Fruit fly (Drosophila melanogaster) whole organism, embryonic: Measurements from ENCODE around the gene CG31855.

ENCODE experiments used
- Ada2b ChIP-seq: fragments of 200-800 bp; sonication (Bioruptor generic); IDR thresholded peaks from 2 replicates; pipeline ENCODE4 v1.3.6; 2022; ENCODE audit warnings: missing biosample characterization, missing genetic modification characterization
- BtbVII ChIP-seq: fragments of 200-800 bp; sonication (Bioruptor generic); optimal IDR thresholded peaks from 3 replicates; lab custom pipeline; 2017; ENCODE audit warnings: missing biosample characterization, mild to moderate bottlenecking, missing genetic modification characterization
- C15 ChIP-seq: fragments of 200-800 bp; sonication (Bioruptor generic); IDR thresholded peaks from 3 replicates; pipeline ENCODE4 v1.3.6; 2022; ENCODE audit warnings: missing biosample characterization, missing genetic modification characterization
- CG10321 ChIP-seq: fragments of 200-800 bp; sonication (Bioruptor generic); IDR thresholded peaks from 2 replicates; pipeline ENCODE4 v1.3.6; 2022; ENCODE audit warnings: missing biosample characterization, missing genetic modification characterization
- CG10366 ChIP-seq: fragments of 200-800 bp; sonication (Bioruptor generic); IDR thresholded peaks from 2 replicates; pipeline ENCODE4 v1.3.6; 2022; ENCODE audit warnings: missing biosample characterization, missing genetic modification characterization
- CG10543 ChIP-seq: fragments of 200-800 bp; sonication (Bioruptor generic); optimal IDR thresholded peaks from 3 replicates; lab custom pipeline; 2017; ENCODE audit warnings: missing biosample characterization, mild to moderate bottlenecking, missing genetic modification characterization, moderate library complexity
- CG11696 ChIP-seq: fragments of 200-800 bp; sonication (Bioruptor generic); IDR thresholded peaks from 2 replicates; pipeline ENCODE4 v1.3.6; 2022; ENCODE audit warnings: missing biosample characterization, missing genetic modification characterization
- CG13894 ChIP-seq: fragments of 200-800 bp; sonication (Bioruptor generic); optimal IDR thresholded peaks from 3 replicates; lab custom pipeline; 2018; ENCODE audit warnings: missing biosample characterization, mild to moderate bottlenecking, missing genetic modification characterization, moderate library complexity
- CG14050 ChIP-seq: fragments of 200-800 bp; sonication (Bioruptor generic); IDR thresholded peaks from 3 replicates; pipeline ENCODE4 v1.3.6; 2022; ENCODE audit warnings: missing biosample characterization, missing genetic modification characterization
- CG1792 ChIP-seq: fragments of 200-800 bp; sonication (Bioruptor generic); optimal IDR thresholded peaks from 2 replicates; lab custom pipeline; 2016; ENCODE audit warnings: missing biosample characterization, missing genetic modification characterization
- CG2120 ChIP-seq: fragments of 200-800 bp; sonication (Bioruptor generic); optimal IDR thresholded peaks from 3 replicates; lab custom pipeline; 2016; ENCODE audit warnings: missing biosample characterization, missing genetic modification characterization
- CG3838 ChIP-seq: fragments of 200-800 bp; sonication (Bioruptor generic); optimal IDR thresholded peaks from 3 replicates; lab custom pipeline; 2016; ENCODE audit warnings: missing biosample characterization, missing genetic modification characterization
- CG3847 ChIP-seq: fragments of 200-800 bp; sonication (Bioruptor generic); IDR thresholded peaks from 2 replicates; pipeline ENCODE4 v1.3.6; 2022; ENCODE audit warnings: missing biosample characterization, missing genetic modification characterization
- CG3995 ChIP-seq: fragments of 200-800 bp; sonication (Bioruptor generic); optimal IDR thresholded peaks from 3 replicates; lab custom pipeline; 2016; ENCODE audit warnings: missing biosample characterization, missing genetic modification characterization
- CG5953 ChIP-seq: fragments of 200-800 bp; sonication (Bioruptor generic); IDR thresholded peaks from 2 replicates; pipeline ENCODE4 v1.3.6; 2022; ENCODE audit warnings: missing biosample characterization, missing genetic modification characterization
- CG6854 ChIP-seq: fragments of 200-800 bp; sonication (Bioruptor generic); optimal IDR thresholded peaks from 3 replicates; lab custom pipeline; 2017; ENCODE audit warnings: missing biosample characterization, mild to moderate bottlenecking, missing genetic modification characterization
- CG7839 ChIP-seq: fragments of 200-800 bp; sonication (Bioruptor generic); optimal IDR thresholded peaks from 3 replicates; lab custom pipeline; 2018; ENCODE audit warnings: missing biosample characterization, mild to moderate bottlenecking, missing genetic modification characterization, moderate library complexity
- CG7963 ChIP-seq: fragments of 200-800 bp; sonication (Bioruptor generic); IDR thresholded peaks from 3 replicates; pipeline ENCODE4 v1.3.6; 2022; ENCODE audit warnings: missing biosample characterization, missing genetic modification characterization; ENCODE audit not compliant: partially characterized antibody
- CG7987 ChIP-seq: fragments of 200-800 bp; sonication (Bioruptor generic); optimal IDR thresholded peaks from 2 replicates; lab custom pipeline; 2018; ENCODE audit warnings: missing biosample characterization, mild to moderate bottlenecking, missing genetic modification characterization, moderate library complexity
- CG9817 ChIP-seq: fragments of 200-800 bp; sonication (Bioruptor generic); optimal IDR thresholded peaks from 2 replicates; lab custom pipeline; 2018; ENCODE audit warnings: missing biosample characterization, mild to moderate bottlenecking, missing genetic modification characterization, moderate library complexity
- CTCF ChIP-seq: fragments of 200-800 bp; sonication (Bioruptor generic); optimal IDR thresholded peaks from 2 replicates; lab custom pipeline; 2017; ENCODE audit warnings: missing biosample characterization, mild to moderate bottlenecking, missing genetic modification characterization, moderate library complexity
- D19A ChIP-seq: fragments of 200-800 bp; optimal IDR thresholded peaks from 3 replicates; lab custom pipeline; 2019; ENCODE audit warnings: missing biosample characterization, mild to moderate bottlenecking, missing genetic modification characterization, moderate library complexity
- Dip2 ChIP-seq: fragments of 200-800 bp; sonication (Bioruptor generic); IDR thresholded peaks from 2 replicates; pipeline ENCODE4 v1.3.6; 2022; ENCODE audit warnings: missing biosample characterization, missing genetic modification characterization
- Dp ChIP-seq: fragments of 200-800 bp; sonication (Bioruptor generic); optimal IDR thresholded peaks from 2 replicates; lab custom pipeline; 2018; ENCODE audit warnings: missing biosample characterization, mild to moderate bottlenecking, missing genetic modification characterization, moderate library complexity
- Fer3 ChIP-seq: fragments of 200-800 bp; sonication (Bioruptor generic); optimal IDR thresholded peaks from 2 replicates; lab custom pipeline; 2018; ENCODE audit warnings: missing biosample characterization, mild to moderate bottlenecking, missing genetic modification characterization, moderate library complexity
- HLH4C ChIP-seq: fragments of 200-800 bp; sonication (Bioruptor generic); IDR thresholded peaks from 3 replicates; pipeline ENCODE4 v1.3.6; 2022; ENCODE audit warnings: missing biosample characterization, missing genetic modification characterization; ENCODE audit not compliant: partially characterized antibody
- NK7.1 ChIP-seq: fragments of 200-800 bp; sonication (Bioruptor generic); optimal IDR thresholded peaks from 3 replicates; lab custom pipeline; 2016; ENCODE audit warnings: missing biosample characterization, missing genetic modification characterization
- Oaz ChIP-seq: fragments of 200-800 bp; sonication (Bioruptor generic); IDR thresholded peaks from 2 replicates; pipeline ENCODE4 v1.3.6; 2022; ENCODE audit warnings: missing biosample characterization, missing genetic modification characterization
- Oli ChIP-seq: fragments of 200-800 bp; sonication (Bioruptor generic); optimal IDR thresholded peaks from 2 replicates; lab custom pipeline; 2018; ENCODE audit warnings: missing biosample characterization, mild to moderate bottlenecking, missing genetic modification characterization, moderate library complexity
- Rfx ChIP-seq: fragments of 200-800 bp; sonication (Bioruptor generic); IDR thresholded peaks from 2 replicates; pipeline ENCODE4 v1.3.6; 2022; ENCODE audit warnings: missing biosample characterization, missing genetic modification characterization
- Trl ChIP-seq, 3 experiments: fragments of >200 bp in 2 of 3; fragments of 200-800 bp in 1 of 3; sonication (Bioruptor generic) in 1 of 3; optimal IDR thresholded peaks; 2 replicates in 1 of 3; 3 replicates in 2 of 3; lab custom pipeline; 2016 to 2017; ENCODE audit warnings: missing biosample characterization in 1 of 3, missing genetic modification characterization in 1 of 3
- Vsx1 ChIP-seq: fragments of 200-800 bp; sonication (Bioruptor generic); optimal IDR thresholded peaks from 2 replicates; lab custom pipeline; 2017; ENCODE audit warnings: missing biosample characterization, mild to moderate bottlenecking, missing genetic modification characterization, missing genetic modification reagents
- amos ChIP-seq: fragments of 200-800 bp; sonication (Bioruptor generic); IDR thresholded peaks from 2 replicates; pipeline ENCODE4 v1.3.6; 2022; ENCODE audit warnings: missing biosample characterization, missing genetic modification characterization; ENCODE audit not compliant: partially characterized antibody
- ara ChIP-seq: fragments of 200-800 bp; sonication (Bioruptor generic); IDR thresholded peaks from 2 replicates; pipeline ENCODE4 v1.3.6; 2022; ENCODE audit warnings: missing biosample characterization, missing genetic modification characterization
- ato ChIP-seq: fragments of 200-800 bp; sonication (Bioruptor generic); IDR thresholded peaks from 2 replicates; pipeline ENCODE4 v1.3.6; 2022; ENCODE audit warnings: missing biosample characterization, missing genetic modification characterization; ENCODE audit not compliant: partially characterized antibody
- cad ChIP-seq: fragments of >200 bp; optimal IDR thresholded peaks from 2 replicates; lab custom pipeline; 2017; ENCODE audit warnings: missing biosample characterization, missing genetic modification characterization
- dm ChIP-seq: fragments of 200-800 bp; sonication (Bioruptor generic); optimal IDR thresholded peaks from 3 replicates; lab custom pipeline; 2016; ENCODE audit warnings: missing biosample characterization, missing genetic modification characterization
- dmrt99B ChIP-seq: fragments of 200-800 bp; sonication (Bioruptor generic); optimal IDR thresholded peaks from 2 replicates; lab custom pipeline; 2018; ENCODE audit warnings: missing biosample characterization, mild to moderate bottlenecking, missing genetic modification characterization, moderate library complexity
- esg ChIP-seq: fragments of 200-800 bp; sonication (Bioruptor generic); conservative IDR thresholded peaks from 2 replicates; pipeline ENCODE4 v1.3.6; 2022; ENCODE audit warnings: missing biosample characterization, missing genetic modification characterization
- kni ChIP-seq: fragments of 200-800 bp; sonication (Bioruptor generic); optimal IDR thresholded peaks from 3 replicates; lab custom pipeline; 2017; ENCODE audit warnings: mild to moderate bottlenecking, missing biosample characterization, missing genetic modification reagents, missing genetic modification characterization
- lmd ChIP-seq: fragments of 200-800 bp; sonication (Bioruptor generic); IDR thresholded peaks from 2 replicates; pipeline ENCODE4 v1.3.6; 2022; ENCODE audit warnings: missing biosample characterization, missing genetic modification characterization
- mam ChIP-seq: fragments of 200-800 bp; sonication (Bioruptor generic); optimal IDR thresholded peaks from 3 replicates; lab custom pipeline; 2016; ENCODE audit warnings: missing biosample characterization, missing genetic modification characterization
- mld ChIP-seq: fragments of 200-800 bp; sonication (Bioruptor generic); IDR thresholded peaks from 3 replicates; pipeline ENCODE4 v1.3.6; 2022; ENCODE audit warnings: missing biosample characterization, missing genetic modification characterization; ENCODE audit not compliant: partially characterized antibody
- nerfin-1 ChIP-seq: fragments of 200-800 bp; sonication (Bioruptor generic); optimal IDR thresholded peaks from 3 replicates; lab custom pipeline; 2019; ENCODE audit warnings: missing biosample characterization, mild to moderate bottlenecking, missing genetic modification characterization, moderate library complexity
- otp ChIP-seq: fragments of 200-800 bp; sonication (Bioruptor generic); IDR thresholded peaks from 3 replicates; pipeline ENCODE4, ENCODE4 v1.3.6; 2022; ENCODE audit warnings: missing biosample characterization, missing genetic modification characterization
- pnt ChIP-seq: fragments of 200-800 bp; sonication (Bioruptor generic); optimal IDR thresholded peaks from 3 replicates; lab custom pipeline; 2016; ENCODE audit warnings: missing biosample characterization, missing genetic modification characterization
- salm ChIP-seq: fragments of 200-800 bp; sonication (Bioruptor generic); optimal IDR thresholded peaks from 2 replicates; lab custom pipeline; 2018; ENCODE audit warnings: missing biosample characterization, mild to moderate bottlenecking, missing genetic modification characterization
- slp2 ChIP-seq: fragments of 200-800 bp; sonication (Bioruptor generic); optimal IDR thresholded peaks from 2 replicates; lab custom pipeline; 2016; ENCODE audit warnings: missing biosample characterization, missing genetic modification characterization
- stwl ChIP-seq: fragments of 200-800 bp; sonication (Bioruptor generic); optimal IDR thresholded peaks from 3 replicates; lab custom pipeline; 2018; ENCODE audit warnings: missing biosample characterization, mild to moderate bottlenecking, missing genetic modification characterization, moderate library complexity
- trh ChIP-seq: fragments of 200-800 bp; sonication (Bioruptor generic); optimal IDR thresholded peaks from 2 replicates; lab custom pipeline; 2016; ENCODE audit warnings: missing biosample characterization, missing genetic modification characterization
- vvl ChIP-seq: fragments of 200-800 bp; sonication (Bioruptor generic); IDR thresholded peaks from 2 replicates; pipeline ENCODE4 v1.3.6; 2022; ENCODE audit warnings: missing biosample characterization, missing genetic modification characterization

CG31855 gene

DNA sequence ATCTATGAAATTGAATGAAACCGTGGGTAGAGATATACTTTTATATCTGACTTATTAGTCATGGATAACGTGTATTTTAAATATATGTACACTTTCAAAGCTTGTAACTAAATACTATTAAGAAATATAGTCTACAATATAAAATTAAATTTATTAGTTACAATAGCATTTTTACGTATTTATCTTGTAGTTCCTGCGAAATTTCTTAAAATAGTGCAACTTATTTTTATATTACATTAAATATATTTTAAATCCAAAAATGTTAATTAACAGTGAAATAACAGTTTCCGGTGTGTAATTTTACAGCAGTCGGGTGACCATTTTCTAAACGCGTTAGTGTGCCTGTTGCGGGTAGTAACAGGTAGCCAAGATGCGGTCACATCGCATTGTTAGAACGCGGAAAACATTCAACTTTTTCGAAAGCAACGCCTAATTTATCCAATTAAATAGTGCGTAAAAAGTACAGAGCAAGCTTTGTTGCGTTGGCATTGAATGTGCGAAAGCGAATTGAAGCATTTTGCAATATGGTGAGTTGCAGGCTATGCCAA, 29.7 kb downstream of the CG31855 start, which contains the start of the genes CG10859 and CG7110 (continued):
- peak; percentile 51 for TF ChIP-seq nerfin-1
- TF ChIP-seq stwl: peak; percentile 87
- TF ChIP-seq Dp (GFP tag; lab: Kevin White, UChicago): peak; percentile 81
- no peak for TF ChIP-seq kni (GFP tag; lab: Kevin White, UChicago)
- no peak for TF ChIP-seq ato (GFP tag; lab: Robert Waterston, UW)
- peak; percentile 33; the same call in 1 of the 2 replicates for TF ChIP-seq vvl (GFP tag; lab: Robert Waterston, UW)
- no peak for TF ChIP-seq CG5953
- no peak for TF ChIP-seq otp (GFP tag; lab: Robert Waterston, UW)
- no peak for TF ChIP-seq CTCF (GFP tag; lab: Kevin White, UChicago)
- peak; percentile 9; the same call in 1 of the 2 replicates for TF ChIP-seq Rfx (GFP tag; lab: Robert Waterston, UW)
- TF ChIP-seq dmrt99B (tag; lab: Kevin White, UChicago): peak; percentile 38
- no peak for TF ChIP-seq CG11696 (GFP tag; lab: Robert Waterston, UW)
- TF ChIP-seq cad (GFP tag; lab: Kevin White, UChicago): no peak
- TF ChIP-seq CG3995: peak; percentile 13
- no peak for TF ChIP-seq HLH4C (GFP tag; lab: Robert Waterston, UW)
- no peak for TF ChIP-seq CG10321 (GFP tag; lab: Robert Waterston, UW)
- no peak for TF ChIP-seq trh (GFP tag; lab: Kevin White, UChicago)
- TF ChIP-seq Vsx1 (GFP tag; lab: Kevin White, UChicago): peak; percentile 50
- no peak for TF ChIP-seq CG7963 (GFP tag; lab: Robert Waterston, UW)
- no peak for TF ChIP-seq Oli (tag; lab: Kevin White, UChicago)
- no peak for TF ChIP-seq CG1792 (GFP tag; lab: Kevin White, UChicago)
- TF ChIP-seq NK7.1: no peak
- peak; percentile 26 for TF ChIP-seq CG10543 (GFP tag; lab: Kevin White, UChicago)
- TF ChIP-seq pnt (GFP tag; lab: Kevin White, UChicago): no peak
- no peak for TF ChIP-seq CG3838 (GFP tag; lab: Kevin White, UChicago)
- TF ChIP-seq C15: no peak
- TF ChIP-seq Oaz (GFP tag; lab: Robert Waterston, UW): 0 out of 2 replicates have a peak, but pooled peaks have one; percentile 32
- peak; percentile 40 for TF ChIP-seq CG7839 (tag; lab: Kevin White, UChicago)
- TF ChIP-seq Dip2 (GFP tag; lab: Robert Waterston, UW): no peak
- no peak for TF ChIP-seq Ada2b (GFP tag; lab: Robert Waterston, UW)
- TF ChIP-seq Fer3 (tag; lab: Kevin White, UChicago): peak; percentile 63
- peak; percentile 24 for TF ChIP-seq CG9817 (tag; lab: Kevin White, UChicago)
- TF ChIP-seq CG10366 (GFP tag; lab: Robert Waterston, UW): no peak
- peak; percentile 24 for TF ChIP-seq salm (tag; lab: Kevin White, UChicago)
- peak; percentile 30; the same call in 1 of the 2 replicates for TF ChIP-seq amos (GFP tag; lab: Robert Waterston, UW)
- no peak for TF ChIP-seq slp2 (GFP tag; lab: Kevin White, UChicago)
- no peak for TF ChIP-seq Trl (optimal IDR thresholded peaks at IDR 0.05; lab: Kevin White, UChicago)
- TF ChIP-seq Trl (GFP tag; optimal IDR thresholded peaks at IDR 0.05; lab: Kevin White, UChicago): no peak
- TF ChIP-seq CG3847 (GFP tag; lab: Robert Waterston, UW): peak; percentile 54; the same call in 1 of the 2 replicates
- peak; percentile 60 for TF ChIP-seq dm (GFP tag; lab: Kevin White, UChicago)
- no peak for TF ChIP-seq mld (GFP tag; lab: Robert Waterston, UW)
- TF ChIP-seq esg (GFP tag; lab: Robert Waterston, UW): no peak
- TF ChIP-seq mam (GFP tag; lab: Kevin White, UChicago): no peak
- TF ChIP-seq CG2120: no peak
- TF ChIP-seq ara: no peak
- no peak for TF ChIP-seq lmd (GFP tag; lab: Robert Waterston, UW)
- peak; percentile 89 for TF ChIP-seq CG7987 (GFP tag; lab: Kevin White, UChicago)
- no peak for TF ChIP-seq CG6854
- peak; percentile 14; the same call in 1 of the 3 replicates for TF ChIP-seq CG14050
- peak; percentile 7 for TF ChIP-seq CG13894 (tag; lab: Kevin White, UChicago)
- no peak for TF ChIP-seq D19A (tag; lab: Kevin White, UChicago)
- peak; percentile 31 for TF ChIP-seq BtbVII
